Fruit fly (Drosophila melanogaster) whole organism, embryonic: Measurements from ENCODE around the gene CG11951.

Source experiments
- C15 ChIP-seq: fragments of 200-800 bp; sonication (Bioruptor generic); IDR thresholded peaks from 3 replicates; pipeline ENCODE4 v1.3.6; 2022; ENCODE audit warnings: missing biosample characterization, missing genetic modification characterization
- CG11247 ChIP-seq: fragments of 200-800 bp; sonication (Bioruptor generic); IDR thresholded peaks from 2 replicates; pipeline ENCODE4 v1.3.6; 2022; ENCODE audit warnings: missing biosample characterization, missing genetic modification characterization
- CG11456 ChIP-seq: fragments of 200-800 bp; sonication (Bioruptor generic); IDR thresholded peaks from 3 replicates; pipeline ENCODE4 v1.3.6; 2022; ENCODE audit warnings: missing biosample characterization, missing genetic modification characterization
- CG13123 ChIP-seq: fragments of 200-800 bp; sonication (Bioruptor generic); optimal IDR thresholded peaks from 2 replicates; lab custom pipeline; 2016; ENCODE audit warnings: missing biosample characterization, missing genetic modification characterization
- CG1647 ChIP-seq: fragments of 200-800 bp; sonication (Bioruptor generic); optimal IDR thresholded peaks from 3 replicates; lab custom pipeline; 2016; ENCODE audit warnings: missing biosample characterization, missing genetic modification characterization
- CG17912 ChIP-seq: fragments of 200-800 bp; sonication (Bioruptor generic); optimal IDR thresholded peaks from 2 replicates; lab custom pipeline; 2018; ENCODE audit warnings: missing biosample characterization, mild to moderate bottlenecking, missing genetic modification characterization
- CG1792 ChIP-seq: fragments of 200-800 bp; sonication (Bioruptor generic); optimal IDR thresholded peaks from 2 replicates; lab custom pipeline; 2016; ENCODE audit warnings: missing biosample characterization, missing genetic modification characterization
- CG18011 ChIP-seq: fragments of 200-800 bp; sonication (Bioruptor generic); optimal IDR thresholded peaks from 2 replicates; lab custom pipeline; 2017; ENCODE audit warnings: missing biosample characterization, missing genetic modification characterization, mild to moderate bottlenecking, moderate library complexity, missing genotype
- CG18476 ChIP-seq: fragments of 200-800 bp; sonication (Bioruptor generic); optimal IDR thresholded peaks from 2 replicates; lab custom pipeline; 2016; ENCODE audit warnings: missing biosample characterization, mild to moderate bottlenecking, missing genetic modification characterization
- CG18764 ChIP-seq: fragments of 200-800 bp; sonication (Bioruptor generic); optimal IDR thresholded peaks from 3 replicates; lab custom pipeline; 2016; ENCODE audit warnings: missing biosample characterization, missing genetic modification characterization
- CG2202 ChIP-seq: fragments of 200-800 bp; sonication (Bioruptor generic); optimal IDR thresholded peaks from 2 replicates; lab custom pipeline; 2018; ENCODE audit warnings: missing biosample characterization, mild to moderate bottlenecking, missing genetic modification characterization
- CG31365 ChIP-seq: fragments of 200-800 bp; sonication (Bioruptor generic); optimal IDR thresholded peaks from 2 replicates; lab custom pipeline; 2018; ENCODE audit warnings: missing biosample characterization, mild to moderate bottlenecking, missing genetic modification characterization
- CG32532 ChIP-seq: fragments of 200-800 bp; sonication (Bioruptor generic); IDR thresholded peaks from 2 replicates; pipeline ENCODE4 v1.3.6; 2022; ENCODE audit warnings: missing biosample characterization, missing genetic modification characterization
- CG3847 ChIP-seq: fragments of 200-800 bp; sonication (Bioruptor generic); IDR thresholded peaks from 2 replicates; pipeline ENCODE4 v1.3.6; 2022; ENCODE audit warnings: missing biosample characterization, missing genetic modification characterization
- CG3995 ChIP-seq: fragments of 200-800 bp; sonication (Bioruptor generic); optimal IDR thresholded peaks from 3 replicates; lab custom pipeline; 2016; ENCODE audit warnings: missing biosample characterization, missing genetic modification characterization
- CG4360 ChIP-seq: fragments of 200-800 bp; sonication (Bioruptor generic); IDR thresholded peaks from 2 replicates; pipeline ENCODE4 v1.3.6; 2022; ENCODE audit warnings: missing biosample characterization, missing genetic modification characterization
- CG4854 ChIP-seq: fragments of 200-800 bp; sonication (Bioruptor generic); optimal IDR thresholded peaks from 2 replicates; lab custom pipeline; 2016; ENCODE audit warnings: missing biosample characterization, missing genetic modification characterization, inconsistent platforms
- CG7271 ChIP-seq: fragments of 200-800 bp; sonication (Bioruptor generic); optimal IDR thresholded peaks from 2 replicates; lab custom pipeline; 2018; ENCODE audit warnings: missing biosample characterization, mild to moderate bottlenecking, missing genetic modification characterization, moderate library complexity
- CG7745 ChIP-seq: fragments of 200-800 bp; sonication (Bioruptor generic); optimal IDR thresholded peaks from 2 replicates; lab custom pipeline; 2018; ENCODE audit warnings: missing biosample characterization, mild to moderate bottlenecking, missing genetic modification characterization, moderate library complexity
- CG7786 ChIP-seq: fragments of 200-800 bp; sonication (Bioruptor generic); optimal IDR thresholded peaks from 2 replicates; lab custom pipeline; 2016; ENCODE audit warnings: missing biosample characterization, missing genetic modification characterization
- CG7987 ChIP-seq: fragments of 200-800 bp; sonication (Bioruptor generic); optimal IDR thresholded peaks from 2 replicates; lab custom pipeline; 2018; ENCODE audit warnings: missing biosample characterization, mild to moderate bottlenecking, missing genetic modification characterization, moderate library complexity
- CG8478 ChIP-seq: fragments of >200 bp; optimal IDR thresholded peaks from 2 replicates; lab custom pipeline; 2018
- CG8765 ChIP-seq: fragments of 200-800 bp; sonication (Bioruptor generic); IDR thresholded peaks from 2 replicates; pipeline ENCODE4 v1.3.6; 2022; ENCODE audit warnings: missing biosample characterization, missing genetic modification characterization
- Hmx ChIP-seq: fragments of 200-800 bp; sonication (Bioruptor generic); optimal IDR thresholded peaks from 2 replicates; lab custom pipeline; 2016; ENCODE audit warnings: missing biosample characterization, missing genetic modification characterization
- Nf-YB ChIP-seq: fragments of 200-800 bp; sonication (Bioruptor generic); optimal IDR thresholded peaks from 3 replicates; lab custom pipeline; 2019; ENCODE audit warnings: missing biosample characterization, mild to moderate bottlenecking, missing genetic modification characterization, moderate library complexity
- Oli ChIP-seq: fragments of 200-800 bp; sonication (Bioruptor generic); optimal IDR thresholded peaks from 2 replicates; lab custom pipeline; 2018; ENCODE audit warnings: missing biosample characterization, mild to moderate bottlenecking, missing genetic modification characterization, moderate library complexity
- Pdp1 ChIP-seq, 2 experiments: fragments of 200-800 bp; sonication (Bioruptor generic); optimal IDR thresholded peaks; 3 replicates each; lab custom pipeline; 2016; ENCODE audit warnings: missing biosample characterization in 2 of 2, missing genetic modification characterization in 2 of 2, mild to moderate bottlenecking in 1 of 2, moderate library complexity in 1 of 2
- Rfx ChIP-seq: fragments of 200-800 bp; sonication (Bioruptor generic); IDR thresholded peaks from 2 replicates; pipeline ENCODE4 v1.3.6; 2022; ENCODE audit warnings: missing biosample characterization, missing genetic modification characterization
- Rx ChIP-seq: fragments of 200-800 bp; sonication (Bioruptor generic); IDR thresholded peaks from 2 replicates; pipeline ENCODE4 v1.3.6; 2022; ENCODE audit warnings: missing biosample characterization, missing genetic modification characterization
- amos ChIP-seq: fragments of 200-800 bp; sonication (Bioruptor generic); IDR thresholded peaks from 2 replicates; pipeline ENCODE4 v1.3.6; 2022; ENCODE audit warnings: missing biosample characterization, missing genetic modification characterization; ENCODE audit not compliant: partially characterized antibody
- ase ChIP-seq: fragments of 200-800 bp; sonication (Bioruptor generic); IDR thresholded peaks from 3 replicates; pipeline ENCODE4 v1.3.6; 2022; ENCODE audit warnings: missing biosample characterization, missing genetic modification characterization
- bcd ChIP-seq: fragments of 200-800 bp; sonication (Bioruptor generic); optimal IDR thresholded peaks from 2 replicates; lab custom pipeline; 2017; ENCODE audit warnings: missing biosample characterization, mild to moderate bottlenecking, missing genetic modification characterization
- bsh ChIP-seq, 2 experiments: fragments of 200-800 bp; sonication (Bioruptor generic); optimal IDR thresholded peaks; 2 replicates each; lab custom pipeline; 2017 to 2018; ENCODE audit warnings: mild to moderate bottlenecking in 2 of 2, missing biosample characterization in 2 of 2, missing genetic modification characterization in 2 of 2, moderate library complexity in 1 of 2
- cato ChIP-seq: fragments of 200-800 bp; sonication (Bioruptor generic); optimal IDR thresholded peaks from 2 replicates; lab custom pipeline; 2016; ENCODE audit warnings: missing biosample characterization, missing genetic modification characterization, borderline replicate concordance
- caup ChIP-seq: fragments of 200-800 bp; sonication (Bioruptor generic); optimal IDR thresholded peaks from 3 replicates; lab custom pipeline; 2017; ENCODE audit warnings: missing biosample characterization, mild to moderate bottlenecking, missing genetic modification characterization, moderate library complexity; ENCODE audit not compliant: severe bottlenecking
- crp ChIP-seq, 2 experiments: fragments of 200-800 bp; sonication (Bioruptor generic); optimal IDR thresholded peaks; 2 replicates in 1 of 2; 3 replicates in 1 of 2; lab custom pipeline; 2017; ENCODE audit warnings: missing biosample characterization in 2 of 2, missing genetic modification characterization in 2 of 2, mild to moderate bottlenecking in 1 of 2, moderate library complexity in 1 of 2
- dimm ChIP-seq: fragments of 200-800 bp; sonication (Bioruptor generic); IDR thresholded peaks from 2 replicates; pipeline ENCODE4 v1.3.6; 2022; ENCODE audit warnings: missing biosample characterization, missing genetic modification characterization
- dm ChIP-seq: fragments of 200-800 bp; sonication (Bioruptor generic); optimal IDR thresholded peaks from 3 replicates; lab custom pipeline; 2016; ENCODE audit warnings: missing biosample characterization, missing genetic modification characterization
- dysf ChIP-seq: fragments of 200-800 bp; sonication (Bioruptor generic); IDR thresholded peaks from 3 replicates; pipeline ENCODE4 v1.3.6; 2022; ENCODE audit warnings: missing biosample characterization, missing genetic modification characterization
- esg ChIP-seq: fragments of 200-800 bp; sonication (Bioruptor generic); conservative IDR thresholded peaks from 2 replicates; pipeline ENCODE4 v1.3.6; 2022; ENCODE audit warnings: missing biosample characterization, missing genetic modification characterization
- fd64A ChIP-seq: fragments of 200-800 bp; sonication (Bioruptor generic); optimal IDR thresholded peaks from 3 replicates; lab custom pipeline; 2018; ENCODE audit warnings: missing biosample characterization, mild to moderate bottlenecking, missing genetic modification characterization
- gce ChIP-seq: fragments of 200-800 bp; sonication (Bioruptor generic); IDR thresholded peaks from 3 replicates; pipeline ENCODE4 v1.3.6; 2022; ENCODE audit warnings: missing biosample characterization, missing genetic modification characterization
- lov ChIP-seq, 2 experiments: fragments of 200-800 bp in 1 of 2; fragments of >200 bp in 1 of 2; sonication (Bioruptor generic) in 1 of 2; IDR thresholded peaks in 1 of 2; optimal IDR thresholded peaks in 1 of 2; 2 replicates in 1 of 2; 3 replicates in 1 of 2; pipeline versions ENCODE4 v1.3.6 to Lab custom; 2017 to 2022; ENCODE audit warnings: missing biosample characterization in 1 of 2, missing genetic modification characterization in 1 of 2
- mld ChIP-seq: fragments of 200-800 bp; sonication (Bioruptor generic); IDR thresholded peaks from 3 replicates; pipeline ENCODE4 v1.3.6; 2022; ENCODE audit warnings: missing biosample characterization, missing genetic modification characterization; ENCODE audit not compliant: partially characterized antibody
- nom ChIP-seq: fragments of 200-800 bp; sonication (Bioruptor generic); optimal IDR thresholded peaks from 2 replicates; lab custom pipeline; 2017; ENCODE audit warnings: missing biosample characterization, missing genetic modification characterization, mild to moderate bottlenecking, moderate library complexity, missing genetic modification reagents
- pita ChIP-seq: fragments of 200-800 bp; sonication (Bioruptor generic); optimal IDR thresholded peaks from 2 replicates; lab custom pipeline; 2017; ENCODE audit warnings: missing biosample characterization, mild to moderate bottlenecking, missing genetic modification characterization
- sob ChIP-seq: fragments of 200-800 bp; sonication (Bioruptor generic); IDR thresholded peaks from 2 replicates; pipeline ENCODE4 v1.3.6; 2022; ENCODE audit warnings: missing biosample characterization, missing genetic modification characterization
- tio ChIP-seq: fragments of 200-800 bp; sonication (Bioruptor generic); optimal IDR thresholded peaks from 2 replicates; lab custom pipeline; 2017; ENCODE audit warnings: missing biosample characterization, missing genetic modification characterization, inconsistent platforms
- tup ChIP-seq: fragments of 200-800 bp; sonication (Bioruptor generic); optimal IDR thresholded peaks from 2 replicates; lab custom pipeline; 2016; ENCODE audit warnings: missing biosample characterization, mild to moderate bottlenecking, missing genetic modification characterization, moderate library complexity
- usp ChIP-seq: fragments of >200 bp; optimal IDR thresholded peaks from 2 replicates; lab custom pipeline; 2017; ENCODE audit warnings: missing biosample characterization, missing genetic modification characterization

The CG11951 gene

DNA sequence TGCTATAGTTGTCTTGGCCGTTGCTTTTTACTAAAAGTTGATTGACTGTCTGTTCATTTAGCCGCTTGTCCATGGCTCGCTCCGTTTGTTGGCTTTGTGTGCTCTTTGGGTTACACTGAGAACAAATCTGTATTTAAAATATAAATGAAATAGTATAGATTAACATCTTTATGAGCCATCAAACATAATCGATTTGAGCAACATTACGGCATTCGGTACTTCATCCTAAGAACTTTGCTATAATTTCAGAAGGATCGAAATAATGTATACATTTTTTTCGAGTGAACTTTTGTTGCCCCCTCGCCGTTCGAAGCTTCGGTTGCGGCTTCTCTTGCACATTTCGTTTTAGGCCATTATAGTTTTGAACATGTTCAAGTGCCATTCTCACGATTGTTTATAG is 30.5 kb downstream of the CG11951 start (continued):
- TF ChIP-seq CG17912 (GFP tag; lab: Kevin White, UChicago) (no peak), C15 (GFP tag; lab: Robert Waterston, UW) (no peak), caup (GFP tag; lab: Kevin White, UChicago) (peak; percentile 32), Hmx (GFP tag; lab: Kevin White, UChicago) (no peak), CG13123 (GFP tag; lab: Kevin White, UChicago) (peak; percentile 32), dm (GFP tag; lab: Kevin White, UChicago) (peak; percentile 15), amos (no peak), Nf-YB (GFP tag; lab: Kevin White, UChicago) (peak; percentile 27), gce (GFP tag; lab: Robert Waterston, UW) (peak; percentile 58; the same call in 1 of the 3 replicates), pita (GFP tag; lab: Kevin White, UChicago) (no peak), CG1647 (no peak), sob (no peak; the same call in 1 of the 2 replicates), esg (GFP tag; lab: Robert Waterston, UW) (peak; percentile 66), CG18011 (GFP tag; lab: Kevin White, UChicago) (peak; percentile 15), CG18476 (GFP tag; lab: Kevin White, UChicago) (peak; percentile 43), CG7745 (tag; lab: Kevin White, UChicago) (no peak), CG7786 (no peak), bcd (GFP tag; lab: Kevin White, UChicago) (peak; percentile 62), CG1792 (GFP tag; lab: Kevin White, UChicago) (no peak), CG3847 (GFP tag; lab: Robert Waterston, UW) (0 out of 2 replicates have a peak, but pooled peaks have one; percentile 27), CG3995 (no peak), dysf (GFP tag; lab: Robert Waterston, UW) (peak; percentile 76), CG11456 (GFP tag; lab: Robert Waterston, UW) (peak; percentile 60; the same call in 1 of the 3 replicates), CG2202 (tag; lab: Kevin White, UChicago) (peak; percentile 59), mld (GFP tag; lab: Robert Waterston, UW) (no peak), lov (optimal IDR thresholded peaks at IDR 0.05; lab: Kevin White, UChicago) (no peak), lov (GFP tag; IDR thresholded peaks at IDR 0.05; lab: Robert Waterston, UW) (peak; percentile 76; the same call in 2 of the 3 replicates), usp (GFP tag; lab: Kevin White, UChicago) (no peak), Rfx (GFP tag; lab: Robert Waterston, UW) (peak; percentile 25; the same call in 1 of the 2 replicates), fd64A (GFP tag; lab: Kevin White, UChicago) (peak; percentile 30), tio (GFP tag; lab: Kevin White, UChicago) (no peak), bsh (GFP tag; optimal IDR thresholded peaks at IDR 0.05; lab: Kevin White, UChicago) (peak; percentile 71 to 88), tup (GFP tag; lab: Kevin White, UChicago) (no peak), Oli (tag; lab: Kevin White, UChicago) (peak; percentile 86), CG4854 (GFP tag; lab: Kevin White, UChicago) (peak; percentile 10), nom (no peak), CG8765 (0 out of 2 replicates have a peak, but pooled peaks have one; percentile 30), Rx (GFP tag; lab: Robert Waterston, UW) (peak; percentile 68), CG8478 (no peak), CG7987 (GFP tag; lab: Kevin White, UChicago) (peak; percentile 10), CG32532 (GFP tag; lab: Robert Waterston, UW) (no peak), CG11247 (GFP tag; lab: Robert Waterston, UW) (no peak), dimm (GFP tag; lab: Robert Waterston, UW) (peak; percentile 34; the same call in 1 of the 2 replicates), CG31365 (tag; lab: Kevin White, UChicago) (no peak), ase (GFP tag; lab: Robert Waterston, UW) (0 out of 3 replicates have a peak, but pooled peaks have one; percentile 18), CG7271 (tag; lab: Kevin White, UChicago) (peak; percentile 13), crp (GFP tag; optimal IDR thresholded peaks at IDR 0.05; lab: Kevin White, UChicago) (no peak), cato (GFP tag; lab: Kevin White, UChicago) (no peak), CG18764 (GFP tag; lab: Kevin White, UChicago) (peak; percentile 35), CG4360 (GFP tag; lab: Robert Waterston, UW) (no peak), Pdp1 (GFP tag; optimal IDR thresholded peaks at IDR 0.05; lab: Kevin White, UChicago) (peak; percentile 11 to 42)
